Worm (Caenorhabditis elegans) whole organism, L3 larva: ENCODE data around the gene hrpf-2.

Experiments
- R02D3.7 ChIP-seq: fragments of 150-350 bp; optimal IDR thresholded peaks from 2 replicates; lab custom pipeline; 2014; ENCODE audit warnings: missing biosample characterization, missing genetic modification characterization
- aly-2 ChIP-seq: fragments of 150-350 bp; optimal IDR thresholded peaks from 2 replicates; lab custom pipeline; 2014; ENCODE audit warnings: missing biosample characterization, missing genetic modification characterization
- ama-1 ChIP-seq: fragments of 150-350 bp; optimal IDR thresholded peaks from 2 replicates; lab custom pipeline; 2018
- ceh-28 ChIP-seq: fragments of 150-350 bp; optimal IDR thresholded peaks from 2 replicates; lab custom pipeline; 2014; ENCODE audit warnings: missing biosample characterization, missing genetic modification reagents, missing genetic modification characterization
- fos-1 ChIP-seq: fragments of 150-350 bp; optimal IDR thresholded peaks from 2 replicates; lab custom pipeline; 2014; ENCODE audit warnings: missing biosample characterization, missing genetic modification characterization
- hmg-11 ChIP-seq: sonication (generic microtip); optimal IDR thresholded peaks from 2 replicates; lab custom pipeline; 2016; ENCODE audit warnings: missing genetic modification characterization, missing compliant biosample characterization
- nhr-12 ChIP-seq: fragments of 150-350 bp; optimal IDR thresholded peaks from 2 replicates; lab custom pipeline; 2014; ENCODE audit warnings: missing biosample characterization, missing genetic modification characterization
- nhr-67 ChIP-seq: fragments of 150-350 bp; optimal IDR thresholded peaks from 2 replicates; lab custom pipeline; 2014; ENCODE audit warnings: missing biosample characterization, missing genetic modification characterization
- skn-1 ChIP-seq: fragments of 150-350 bp; optimal IDR thresholded peaks from 2 replicates; lab custom pipeline; 2014; ENCODE audit warnings: missing biosample characterization, missing genetic modification characterization
- zag-1 ChIP-seq: fragments of 150-350 bp; optimal IDR thresholded peaks from 2 replicates; lab custom pipeline; 2014; ENCODE audit warnings: missing biosample characterization, missing genetic modification characterization

- no peak for TF ChIP-seq nhr-67 (tag; lab: Kevin White, UChicago)
- TF ChIP-seq nhr-12, result no peak
- TF ChIP-seq ama-1, result no peak
- no peak for TF ChIP-seq zag-1 (tag; lab: Kevin White, UChicago)
- TF ChIP-seq R02D3.7 (tag; lab: Kevin White, UChicago), result no peak
- TF ChIP-seq hmg-11, result no peak
- TF ChIP-seq skn-1 (tag; lab: Kevin White, UChicago), result no peak
- TF ChIP-seq aly-2, result no peak
- TF ChIP-seq fos-1 (tag; lab: Kevin White, UChicago), result no peak
- TF ChIP-seq ceh-28 (tag; lab: Kevin White, UChicago), result no peak
These were observed 14.7 kb downstream of the hrpf-2 start, which contains the start of gene Y73B6BL.47 for ce11 chrIV:6361668-6362067.
